Worm (Caenorhabditis elegans) whole organism, L3 larva: ENCODE data around the gene bath-29.

ENCODE experiments used
- R02D3.7 ChIP-seq: fragments of 150-350 bp; optimal IDR thresholded peaks from 2 replicates; lab custom pipeline; 2014; ENCODE audit warnings: missing biosample characterization, missing genetic modification characterization
- aly-2 ChIP-seq: fragments of 150-350 bp; optimal IDR thresholded peaks from 2 replicates; lab custom pipeline; 2014; ENCODE audit warnings: missing biosample characterization, missing genetic modification characterization
- ama-1 ChIP-seq: fragments of 150-350 bp; optimal IDR thresholded peaks from 2 replicates; lab custom pipeline; 2018
- ceh-28 ChIP-seq: fragments of 150-350 bp; optimal IDR thresholded peaks from 2 replicates; lab custom pipeline; 2014; ENCODE audit warnings: missing biosample characterization, missing genetic modification reagents, missing genetic modification characterization
- ceh-82 ChIP-seq: fragments of 150-350 bp; optimal IDR thresholded peaks from 2 replicates; lab custom pipeline; 2014; ENCODE audit warnings: missing biosample characterization, missing genetic modification characterization
- ceh-9 ChIP-seq: sonication (generic microtip); optimal IDR thresholded peaks from 2 replicates; lab custom pipeline; 2018; ENCODE audit warnings: missing biosample characterization, missing genetic modification characterization
- daf-12 ChIP-seq: fragments of 150-350 bp; optimal IDR thresholded peaks from 2 replicates; lab custom pipeline; 2014; ENCODE audit warnings: missing biosample characterization, missing genetic modification reagents, missing genetic modification characterization
- egl-5 ChIP-seq: fragments of 150-350 bp; optimal IDR thresholded peaks from 2 replicates; lab custom pipeline; 2017; ENCODE audit warnings: missing biosample characterization, missing genetic modification reagents, missing genetic modification characterization, inconsistent platforms
- elt-1 ChIP-seq: fragments of 150-350 bp; optimal IDR thresholded peaks from 2 replicates; lab custom pipeline; 2014; ENCODE audit warnings: missing biosample characterization, missing genetic modification characterization
- elt-2 ChIP-seq: sonication (generic microtip); optimal IDR thresholded peaks from 2 replicates; lab custom pipeline; 2016; ENCODE audit warnings: missing genetic modification reagents, mild to moderate bottlenecking, missing genetic modification characterization, missing compliant biosample characterization
- elt-3 ChIP-seq, 3 experiments: fragments of 150-350 bp in 1 of 3; sonication (generic microtip) in 2 of 3; optimal IDR thresholded peaks; 2 replicates in 2 of 3; 4 replicates in 1 of 3; lab custom pipeline; 2014 to 2017; ENCODE audit warnings: missing biosample characterization in 3 of 3, missing genetic modification characterization in 3 of 3
- eor-1 ChIP-seq, 2 experiments: fragments of 150-350 bp; optimal IDR thresholded peaks; 2 replicates each; lab custom pipeline; 2014 to 2018; ENCODE audit warnings: missing biosample characterization in 2 of 2, missing genetic modification characterization in 2 of 2
- fkh-10 ChIP-seq: sonication (generic microtip); optimal IDR thresholded peaks from 2 replicates; lab custom pipeline; 2017; ENCODE audit warnings: missing biosample characterization, missing genetic modification reagents, missing genetic modification characterization
- fkh-2 ChIP-seq: fragments of 150-350 bp; optimal IDR thresholded peaks from 2 replicates; lab custom pipeline; 2014; ENCODE audit warnings: missing biosample characterization, missing genetic modification reagents, missing genetic modification characterization
- fos-1 ChIP-seq: fragments of 150-350 bp; optimal IDR thresholded peaks from 2 replicates; lab custom pipeline; 2014; ENCODE audit warnings: missing biosample characterization, missing genetic modification characterization
- hmg-11 ChIP-seq: sonication (generic microtip); optimal IDR thresholded peaks from 2 replicates; lab custom pipeline; 2016; ENCODE audit warnings: missing genetic modification characterization, missing compliant biosample characterization
- jun-1 ChIP-seq: fragments of 150-350 bp; optimal IDR thresholded peaks from 2 replicates; lab custom pipeline; 2014; ENCODE audit warnings: missing biosample characterization, missing genetic modification reagents, missing genetic modification characterization
- lin-15B ChIP-seq: fragments of 150-350 bp; optimal IDR thresholded peaks from 2 replicates; lab custom pipeline; 2014; ENCODE audit warnings: missing biosample characterization, missing genetic modification characterization
- lsy-12 ChIP-seq: sonication (generic microtip); optimal IDR thresholded peaks from 2 replicates; lab custom pipeline; 2016; ENCODE audit warnings: mild to moderate bottlenecking, missing genetic modification characterization, missing compliant biosample characterization
- mdl-1 ChIP-seq: fragments of 150-350 bp; optimal IDR thresholded peaks from 2 replicates; lab custom pipeline; 2014; ENCODE audit warnings: missing biosample characterization, missing genetic modification characterization
- nfya-1 ChIP-seq: sonication (generic microtip); optimal IDR thresholded peaks from 2 replicates; lab custom pipeline; 2017; ENCODE audit warnings: missing genetic modification characterization, mild to moderate bottlenecking, missing compliant biosample characterization, antibody characterized with exemption, moderate library complexity; ENCODE audit not compliant: insufficient read depth
- nhr-23 ChIP-seq: fragments of 150-350 bp; optimal IDR thresholded peaks from 2 replicates; lab custom pipeline; 2014; ENCODE audit warnings: missing biosample characterization, missing genetic modification reagents, missing genetic modification characterization
- nhr-237 ChIP-seq: fragments of 150-350 bp; optimal IDR thresholded peaks from 2 replicates; lab custom pipeline; 2014; ENCODE audit warnings: missing biosample characterization, missing genetic modification characterization
- nhr-43 ChIP-seq: sonication (generic microtip); optimal IDR thresholded peaks from 2 replicates; lab custom pipeline; 2016; ENCODE audit warnings: mild to moderate bottlenecking, missing genetic modification characterization, missing compliant biosample characterization; ENCODE audit not compliant: poor library complexity, severe bottlenecking
- nhr-67 ChIP-seq: fragments of 150-350 bp; optimal IDR thresholded peaks from 2 replicates; lab custom pipeline; 2014; ENCODE audit warnings: missing biosample characterization, missing genetic modification characterization
- nhr-76 ChIP-seq: fragments of 150-350 bp; sonication (generic microtip); optimal IDR thresholded peaks from 5 replicates; lab custom pipeline; 2014; ENCODE audit warnings: missing biosample characterization, missing genetic modification characterization
- nhr-77 ChIP-seq: fragments of 150-350 bp; optimal IDR thresholded peaks from 2 replicates; lab custom pipeline; 2014; ENCODE audit warnings: missing biosample characterization, missing genetic modification characterization
- pha-4 ChIP-seq: fragments of 150-350 bp; optimal IDR thresholded peaks from 2 replicates; lab custom pipeline; 2014; ENCODE audit warnings: missing biosample characterization, missing genetic modification reagents, missing genetic modification characterization
- pqm-1 ChIP-seq: fragments of 150-350 bp; optimal IDR thresholded peaks from 2 replicates; lab custom pipeline; 2017; ENCODE audit warnings: missing biosample characterization, missing genetic modification characterization, inconsistent platforms
- sea-2 ChIP-seq: fragments of 150-350 bp; sonication (generic microtip); optimal IDR thresholded peaks from 4 replicates; lab custom pipeline; 2014; ENCODE audit warnings: missing biosample characterization, missing genetic modification reagents, missing genetic modification characterization
- skn-1 ChIP-seq: fragments of 150-350 bp; optimal IDR thresholded peaks from 2 replicates; lab custom pipeline; 2014; ENCODE audit warnings: missing biosample characterization, missing genetic modification characterization
- tbx-2 ChIP-seq: sonication (generic microtip); optimal IDR thresholded peaks from 2 replicates; lab custom pipeline; 2016; ENCODE audit warnings: mild to moderate bottlenecking, missing genetic modification characterization, missing compliant biosample characterization
- unc-39 ChIP-seq: sonication (generic microtip); optimal IDR thresholded peaks from 4 replicates; lab custom pipeline; 2017; ENCODE audit warnings: missing biosample characterization, missing genetic modification characterization
- zag-1 ChIP-seq: fragments of 150-350 bp; optimal IDR thresholded peaks from 2 replicates; lab custom pipeline; 2014; ENCODE audit warnings: missing biosample characterization, missing genetic modification characterization
- ztf-11 ChIP-seq: fragments of 150-350 bp; optimal IDR thresholded peaks from 2 replicates; lab custom pipeline; 2014; ENCODE audit warnings: missing biosample characterization, missing genetic modification characterization
- ztf-4 ChIP-seq: fragments of 150-350 bp; optimal IDR thresholded peaks from 2 replicates; lab custom pipeline; 2014; ENCODE audit warnings: missing biosample characterization, missing genetic modification characterization

Gene bath-29

ce11 chrII:3347940-3348610 is at the start of gene bath-29, which contains the start of gene F14D2.14:
bath-29 (plus strand) TSS chrII:3348560.
F14D2.14 (minus strand) TSS chrII:3347990.
- TF ChIP-seq ceh-9 (tag; lab: Kevin White, UChicago) (no peak), mdl-1 (no peak), elt-1 (tag; lab: Kevin White, UChicago) (no peak), hmg-11 (no peak), unc-39 (tag; lab: Kevin White, UChicago) (no peak), fkh-2 (tag; lab: Kevin White, UChicago) (no peak), ztf-4 (no peak), pqm-1 (tag; lab: Kevin White, UChicago) (no peak), nhr-43 (tag; lab: Kevin White, UChicago) (no peak), skn-1 (tag; lab: Kevin White, UChicago) (no peak), daf-12 (no peak), ama-1 (lab: Kevin White, UChicago) (no peak), nfya-1 (tag; lab: Kevin White, UChicago) (no peak), sea-2 (GFP tag; lab: Kevin White, UChicago) (no peak), elt-3 (tag; optimal IDR thresholded peaks at IDR 0.05; lab: Kevin White, UChicago) (no peak)

ce11 chrII:3299457-3299856 is 48.9 kb upstream of the bath-29 start, which contains the start of gene btb-22:
btb-22 (plus strand) TSS chrII:3299757.
- no peak for TF ChIP-seq lin-15B (tag; lab: Kevin White, UChicago)

ce11 chrII:3303582-3303981 is 44.8 kb upstream of the bath-29 start:
- TF ChIP-seq nhr-237 (tag; lab: Kevin White, UChicago) (no peak), tbx-2 (tag; lab: Kevin White, UChicago) (no peak), elt-2 (tag; lab: Kevin White, UChicago) (peak; percentile 30), aly-2 (tag; lab: Kevin White, UChicago) (no peak), ceh-28 (tag; lab: Kevin White, UChicago) (peak; percentile 37), pha-4 (peak; percentile 45), nhr-67 (tag; lab: Kevin White, UChicago) (no peak)

ce11 chrII:3310957-3311657 is 37.3 kb upstream of the bath-29 start:
- TF ChIP-seq skn-1 (tag; lab: Kevin White, UChicago) = no peak
- TF ChIP-seq fkh-2 (tag; lab: Kevin White, UChicago) = no peak
- TF ChIP-seq egl-5 (tag; lab: Kevin White, UChicago) = no peak
- no peak for TF ChIP-seq nhr-76 (tag; lab: Kevin White, UChicago)
- peak; percentile 46 for TF ChIP-seq elt-2 (tag; lab: Kevin White, UChicago)

ce11 chrII:3313442-3313841 is 34.9 kb upstream of the bath-29 start, which contains the start of gene F39E9.6:
F39E9.6 (minus strand) TSS chrII:3313542.
- TF ChIP-seq ceh-82 (no peak), nhr-23 (tag; lab: Kevin White, UChicago) (no peak), ztf-11 (tag; lab: Kevin White, UChicago) (no peak), jun-1 (tag; lab: Kevin White, UChicago) (no peak), R02D3.7 (tag; lab: Kevin White, UChicago) (no peak), eor-1 (tag; optimal IDR thresholded peaks at IDR 0.05; lab: Kevin White, UChicago) (no peak), daf-12 (no peak), zag-1 (no peak), fkh-10 (no peak), ztf-4 (no peak), fos-1 (tag; lab: Kevin White, UChicago) (no peak), nhr-77 (tag; lab: Kevin White, UChicago) (no peak), ceh-9 (tag; lab: Kevin White, UChicago) (no peak), lsy-12 (tag; lab: Kevin White, UChicago) (no peak), pqm-1 (tag; lab: Kevin White, UChicago) (no peak)
